Fruit fly (Drosophila melanogaster): ENCODE results near the gene CG4496.

The CG4496 gene

DNA sequence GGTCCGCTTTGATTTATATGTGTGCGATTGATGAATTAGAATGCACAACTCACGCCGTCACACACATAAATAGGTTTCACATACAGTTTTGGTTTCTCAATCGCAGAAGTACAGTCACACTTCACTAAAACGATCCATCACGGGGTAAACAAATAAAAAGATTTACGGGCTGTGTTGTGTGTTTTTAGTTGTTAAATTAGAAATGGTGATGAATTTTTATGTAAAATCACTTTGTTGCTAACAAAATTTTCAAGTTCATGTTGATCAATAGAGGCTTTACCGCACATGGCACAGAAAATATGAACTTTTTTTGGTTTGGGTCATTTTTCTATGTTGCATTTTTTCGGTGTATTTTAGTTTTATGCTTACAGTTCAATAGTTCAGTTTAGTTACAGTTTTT, 40.9 kb downstream of the CG4496 start (continued):
- TF ChIP-seq pan (optimal IDR thresholded peaks at IDR 0.05) (no peak), pan (GFP tag; optimal IDR thresholded peaks at IDR 0.05 in 1 of 2, IDR thresholded peaks at IDR 0.05 in 1 of 2) (peak in 1 of 2 experiments; percentile 44), Sry-δ (GFP tag; optimal IDR thresholded peaks at IDR 0.05) (no peak), pum (GFP tag; optimal IDR thresholded peaks at IDR 0.05) (peak; percentile 37), CG30403 (GFP tag; optimal IDR thresholded peaks at IDR 0.05) (peak; percentile 37), slp2 (GFP tag; optimal IDR thresholded peaks at IDR 0.05) (peak; percentile 27), cato (GFP tag; optimal IDR thresholded peaks at IDR 0.05; ENCODE audit: borderline replicate concordance) (no peak), CG4328 (GFP tag; optimal IDR thresholded peaks at IDR 0.05) (no peak), CG12391 (tag; optimal IDR thresholded peaks at IDR 0.05) (peak; percentile 42), lilli (GFP tag; optimal IDR thresholded peaks at IDR 0.05) (peak; percentile 18), ase (GFP tag; IDR thresholded peaks at IDR 0.05) (no peak), chn (GFP tag; optimal IDR thresholded peaks at IDR 0.05) (peak; percentile 53), CG11398 (GFP tag; optimal IDR thresholded peaks at IDR 0.05) (no peak), ind (GFP tag; optimal IDR thresholded peaks at IDR 0.05) (peak; percentile 46), CG4424 (GFP tag; optimal IDR thresholded peaks at IDR 0.05) (peak; percentile 45), Sox102F (GFP tag; optimal IDR thresholded peaks at IDR 0.05) (peak; percentile 65), CG8924 (tag; optimal IDR thresholded peaks at IDR 0.05) (peak; percentile 12), ci (GFP tag; IDR thresholded peaks at IDR 0.05) (peak; percentile 73), prd (optimal IDR thresholded peaks at IDR 0.05) (no peak), prd (GFP tag; IDR thresholded peaks at IDR 0.05) (peak; percentile 73; the same call in 2 of the 3 replicates), lbe (GFP tag; optimal IDR thresholded peaks at IDR 0.05) (no peak), oc (tag; optimal IDR thresholded peaks at IDR 0.05) (peak; percentile 24), ewg (GFP tag; optimal IDR thresholded peaks at IDR 0.05) (peak; percentile 3), gem (tag; optimal IDR thresholded peaks at IDR 0.05) (peak; percentile 68), stc (GFP tag; IDR thresholded peaks at IDR 0.05) (peak; percentile 43; the same call in 1 of the 2 replicates), CG8290 (GFP tag; optimal IDR thresholded peaks at IDR 0.05) (no peak), CG8290 (tag; optimal IDR thresholded peaks at IDR 0.05) (peak in 1 of 2 experiments; percentile 25), CG1603 (tag; optimal IDR thresholded peaks at IDR 0.05) (peak; percentile 60), H2.0 (GFP tag; IDR thresholded peaks at IDR 0.05) (peak; percentile 58; the same call in 1 of the 2 replicates), row (GFP tag; IDR thresholded peaks at IDR 0.05) (peak; percentile 63), her (GFP tag; optimal IDR thresholded peaks at IDR 0.05) (peak; percentile 17), CG3995 (GFP tag; optimal IDR thresholded peaks at IDR 0.05) (no peak), B-H1 (GFP tag; IDR thresholded peaks at IDR 0.05) (0 out of 3 replicates have a peak, but pooled peaks have one; percentile 22), ara (GFP tag; IDR thresholded peaks at IDR 0.05) (peak; percentile 65), ken (GFP tag; IDR thresholded peaks at IDR 0.05) (peak; percentile 33; the same call in 1 of the 3 replicates), Aef1 (GFP tag; IDR thresholded peaks at IDR 0.05) (0 out of 3 replicates have a peak, but pooled peaks have one; percentile 21), dmrt11E (tag; optimal IDR thresholded peaks at IDR 0.05) (peak; percentile 54), fd96Cb (tag; optimal IDR thresholded peaks at IDR 0.05) (peak; percentile 46), CG12155 (GFP tag; optimal IDR thresholded peaks at IDR 0.05) (no peak), CG2712 (tag; optimal IDR thresholded peaks at IDR 0.05) (peak; percentile 43), CG5953 (GFP tag; IDR thresholded peaks at IDR 0.05) (peak; percentile 52; the same call in 1 of the 2 replicates), Blimp-1 (GFP tag; optimal IDR thresholded peaks at IDR 0.05) (peak; percentile 60), Chrac-16 (GFP tag; optimal IDR thresholded peaks at IDR 0.05) (peak; percentile 30), CG7987 (GFP tag; optimal IDR thresholded peaks at IDR 0.05) (no peak), az2 (GFP tag; optimal IDR thresholded peaks at IDR 0.05) (peak; percentile 45), Atf-2 (GFP tag; optimal IDR thresholded peaks at IDR 0.05) (peak; percentile 2), PHDP (tag; optimal IDR thresholded peaks at IDR 0.05) (peak; percentile 53), CG10543 (GFP tag; optimal IDR thresholded peaks at IDR 0.05) (no peak), otp (GFP tag; IDR thresholded peaks at IDR 0.05) (peak; percentile 54; the same call in 2 of the 3 replicates), Lhr (GFP tag; optimal IDR thresholded peaks at IDR 0.05) (no peak), Ets65A (GFP tag) (peak; percentile 91), Lpt (GFP tag; optimal IDR thresholded peaks at IDR 0.05) (no peak)

All from whole organism, embryonic.